Fruit fly (Drosophila melanogaster) whole organism, embryonic: Measurements from ENCODE around the gene Alh.

Experiments used
- Atf-2 ChIP-seq: fragments of 200-800 bp; sonication (Bioruptor generic); optimal IDR thresholded peaks from 2 replicates; lab custom pipeline; 2016; ENCODE audit warnings: missing biosample characterization, missing genetic modification characterization
- Bteb2 ChIP-seq: fragments of 200-800 bp; sonication (Bioruptor generic); optimal IDR thresholded peaks from 2 replicates; lab custom pipeline; 2016; ENCODE audit warnings: missing biosample characterization, missing genetic modification characterization
- CG10462 ChIP-seq: fragments of 200-800 bp; sonication (Bioruptor generic); optimal IDR thresholded peaks from 2 replicates; lab custom pipeline; 2016; ENCODE audit warnings: missing biosample characterization, missing genetic modification characterization
- CG1233 ChIP-seq: fragments of 200-800 bp; sonication (Bioruptor generic); optimal IDR thresholded peaks from 4 replicates; lab custom pipeline; 2018; ENCODE audit warnings: missing biosample characterization, mild to moderate bottlenecking, missing genetic modification characterization
- CG17361 ChIP-seq: fragments of 200-800 bp; sonication (Bioruptor generic); IDR thresholded peaks from 3 replicates; pipeline ENCODE4 v1.3.6; 2022; ENCODE audit warnings: missing biosample characterization, missing genetic modification characterization
- CG17612 ChIP-seq: fragments of 200-800 bp; sonication (Bioruptor generic); IDR thresholded peaks from 2 replicates; pipeline ENCODE4 v1.3.6; 2022; ENCODE audit warnings: missing biosample characterization, missing genetic modification characterization
- CG18599 ChIP-seq: fragments of 200-800 bp; sonication (Bioruptor generic); optimal IDR thresholded peaks from 3 replicates; lab custom pipeline; 2017; ENCODE audit warnings: missing biosample characterization, missing genetic modification characterization, mild to moderate bottlenecking, moderate library complexity, missing genetic modification reagents
- CG2202 ChIP-seq: fragments of 200-800 bp; sonication (Bioruptor generic); optimal IDR thresholded peaks from 2 replicates; lab custom pipeline; 2018; ENCODE audit warnings: missing biosample characterization, mild to moderate bottlenecking, missing genetic modification characterization
- CG43689 ChIP-seq: fragments of 200-800 bp; sonication (Bioruptor generic); IDR thresholded peaks from 2 replicates; pipeline ENCODE4 v1.3.6; 2022; ENCODE audit warnings: missing biosample characterization, missing genetic modification characterization
- CG6175 ChIP-seq: fragments of 200-800 bp; sonication (Bioruptor generic); IDR thresholded peaks from 3 replicates; pipeline ENCODE4 v1.3.6; 2022; ENCODE audit warnings: missing biosample characterization, missing genetic modification characterization
- CG6654 ChIP-seq: fragments of 200-800 bp; sonication (Bioruptor generic); optimal IDR thresholded peaks from 2 replicates; lab custom pipeline; 2017; ENCODE audit warnings: missing biosample characterization, mild to moderate bottlenecking, missing genetic modification characterization
- CG7786 ChIP-seq: fragments of 200-800 bp; sonication (Bioruptor generic); optimal IDR thresholded peaks from 2 replicates; lab custom pipeline; 2016; ENCODE audit warnings: missing biosample characterization, missing genetic modification characterization
- CG8478 ChIP-seq: fragments of >200 bp; optimal IDR thresholded peaks from 2 replicates; lab custom pipeline; 2018
- CrebB ChIP-seq: fragments of 200-800 bp; sonication (Bioruptor generic); optimal IDR thresholded peaks from 3 replicates; lab custom pipeline; 2018; ENCODE audit warnings: missing biosample characterization, mild to moderate bottlenecking, missing genetic modification characterization
- D19B ChIP-seq: fragments of 200-800 bp; sonication (Bioruptor generic); optimal IDR thresholded peaks from 2 replicates; lab custom pipeline; 2017; ENCODE audit warnings: missing biosample characterization, mild to moderate bottlenecking, missing genetic modification characterization
- Dip3 ChIP-seq: fragments of 200-800 bp; sonication (Bioruptor generic); optimal IDR thresholded peaks from 3 replicates; lab custom pipeline; 2016; ENCODE audit warnings: missing biosample characterization, missing genetic modification characterization
- Dref ChIP-seq: fragments of 200-800 bp; sonication (Bioruptor generic); IDR thresholded peaks from 2 replicates; pipeline ENCODE4 v1.3.6; 2022; ENCODE audit warnings: missing biosample characterization, missing genetic modification characterization
- Eip74EF ChIP-seq, 2 experiments: fragments of 200-800 bp in 1 of 2; fragments of >200 bp in 1 of 2; sonication (Bioruptor generic) in 1 of 2; optimal IDR thresholded peaks; 2 replicates each; lab custom pipeline; 2017 to 2019; ENCODE audit warnings: missing biosample characterization in 2 of 2, missing genetic modification characterization in 2 of 2, mild to moderate bottlenecking in 1 of 2, moderate library complexity in 1 of 2
- Elba2 ChIP-seq: fragments of 200-800 bp; sonication (Bioruptor generic); optimal IDR thresholded peaks from 3 replicates; lab custom pipeline; 2016; ENCODE audit warnings: missing biosample characterization, missing genetic modification characterization
- Lpt ChIP-seq: fragments of >200 bp; optimal IDR thresholded peaks from 2 replicates; lab custom pipeline; 2018; ENCODE audit warnings: missing biosample characterization, missing genetic modification characterization
- MBD-R2 ChIP-seq: fragments of 200-800 bp; sonication (Bioruptor generic); IDR thresholded peaks from 2 replicates; pipeline ENCODE4 v1.3.6; 2022; ENCODE audit warnings: missing biosample characterization, missing genetic modification characterization
- Max ChIP-seq: fragments of 200-800 bp; sonication (Bioruptor generic); optimal IDR thresholded peaks from 2 replicates; lab custom pipeline; 2016; ENCODE audit warnings: missing biosample characterization, mild to moderate bottlenecking, missing genetic modification characterization
- Side ChIP-seq: fragments of 200-800 bp; sonication (Bioruptor generic); optimal IDR thresholded peaks from 2 replicates; lab custom pipeline; 2016; ENCODE audit warnings: missing biosample characterization, missing genetic modification characterization
- ac ChIP-seq: fragments of 200-800 bp; sonication (Bioruptor generic); optimal IDR thresholded peaks from 3 replicates; lab custom pipeline; 2017; ENCODE audit warnings: missing biosample characterization, mild to moderate bottlenecking, missing genetic modification characterization
- ap ChIP-seq: fragments of 200-800 bp; sonication (Bioruptor generic); IDR thresholded peaks from 2 replicates; pipeline ENCODE4 v1.3.6; 2022; ENCODE audit warnings: missing biosample characterization, missing genetic modification characterization
- chif ChIP-seq, 2 experiments: fragments of 200-800 bp; sonication (Bioruptor generic); optimal IDR thresholded peaks; 3 replicates each; lab custom pipeline; 2016; ENCODE audit warnings: missing biosample characterization in 2 of 2, missing genetic modification characterization in 2 of 2
- dimm ChIP-seq: fragments of 200-800 bp; sonication (Bioruptor generic); IDR thresholded peaks from 2 replicates; pipeline ENCODE4 v1.3.6; 2022; ENCODE audit warnings: missing biosample characterization, missing genetic modification characterization
- ems ChIP-seq: fragments of 200-800 bp; sonication (Bioruptor generic); optimal IDR thresholded peaks from 3 replicates; lab custom pipeline; 2016; ENCODE audit warnings: missing biosample characterization, missing genetic modification characterization
- fd3F ChIP-seq: fragments of 200-800 bp; sonication (Bioruptor generic); optimal IDR thresholded peaks from 2 replicates; lab custom pipeline; 2018; ENCODE audit warnings: missing biosample characterization, mild to moderate bottlenecking, missing genetic modification characterization, moderate library complexity
- fd64A ChIP-seq: fragments of 200-800 bp; sonication (Bioruptor generic); optimal IDR thresholded peaks from 3 replicates; lab custom pipeline; 2018; ENCODE audit warnings: missing biosample characterization, mild to moderate bottlenecking, missing genetic modification characterization
- gfzf ChIP-seq: fragments of 200-800 bp; sonication (Bioruptor generic); optimal IDR thresholded peaks from 2 replicates; lab custom pipeline; 2016; ENCODE audit warnings: missing biosample characterization, mild to moderate bottlenecking, missing genetic modification characterization, moderate library complexity
- grau ChIP-seq: fragments of 200-800 bp; optimal IDR thresholded peaks from 3 replicates; lab custom pipeline; 2019; ENCODE audit warnings: missing biosample characterization, mild to moderate bottlenecking, missing genetic modification characterization, moderate library complexity
- gt ChIP-seq: fragments of 200-800 bp; sonication (Bioruptor generic); IDR thresholded peaks from 2 replicates; pipeline ENCODE4 v1.3.6; 2022; ENCODE audit warnings: missing biosample characterization, missing genetic modification characterization
- maf-S ChIP-seq: fragments of 200-800 bp; sonication (Bioruptor generic); optimal IDR thresholded peaks from 2 replicates; lab custom pipeline; 2016; ENCODE audit warnings: missing biosample characterization, missing genetic modification characterization
- otp ChIP-seq: fragments of 200-800 bp; sonication (Bioruptor generic); IDR thresholded peaks from 3 replicates; pipeline ENCODE4, ENCODE4 v1.3.6; 2022; ENCODE audit warnings: missing biosample characterization, missing genetic modification characterization
- phol ChIP-seq: fragments of 200-800 bp; sonication (Bioruptor generic); optimal IDR thresholded peaks from 3 replicates; lab custom pipeline; 2018; ENCODE audit warnings: missing biosample characterization, mild to moderate bottlenecking, missing genetic modification characterization, moderate library complexity
- pita ChIP-seq: fragments of 200-800 bp; sonication (Bioruptor generic); optimal IDR thresholded peaks from 2 replicates; lab custom pipeline; 2017; ENCODE audit warnings: missing biosample characterization, mild to moderate bottlenecking, missing genetic modification characterization
- sens-2 ChIP-seq: fragments of 200-800 bp; sonication (Bioruptor generic); IDR thresholded peaks from 2 replicates; pipeline ENCODE4 v1.3.6; 2022; ENCODE audit warnings: missing biosample characterization, missing genetic modification characterization
- shn ChIP-seq: fragments of 200-800 bp; sonication (Bioruptor generic); optimal IDR thresholded peaks from 3 replicates; lab custom pipeline; 2016; ENCODE audit warnings: missing biosample characterization, missing genetic modification characterization
- sima ChIP-seq: fragments of 200-800 bp; sonication (Bioruptor generic); optimal IDR thresholded peaks from 2 replicates; lab custom pipeline; 2016; ENCODE audit warnings: missing biosample characterization, missing genetic modification characterization
- slou ChIP-seq: fragments of 200-800 bp; sonication (Bioruptor generic); optimal IDR thresholded peaks from 3 replicates; lab custom pipeline; 2016; ENCODE audit warnings: missing biosample characterization, missing genetic modification characterization
- slp2 ChIP-seq: fragments of 200-800 bp; sonication (Bioruptor generic); optimal IDR thresholded peaks from 2 replicates; lab custom pipeline; 2016; ENCODE audit warnings: missing biosample characterization, missing genetic modification characterization
- ssp ChIP-seq: fragments of 200-800 bp; sonication (Bioruptor generic); IDR thresholded peaks from 2 replicates; pipeline ENCODE4 v1.3.6; 2022; ENCODE audit warnings: missing biosample characterization, missing genetic modification characterization
- vnd ChIP-seq: fragments of 200-800 bp; sonication (Bioruptor generic); IDR thresholded peaks from 3 replicates; pipeline ENCODE4 v1.3.6; 2022; ENCODE audit warnings: missing biosample characterization, missing genetic modification characterization; ENCODE audit not compliant: partially characterized antibody
- zen2 ChIP-seq: fragments of 200-800 bp; sonication (Bioruptor generic); IDR thresholded peaks from 3 replicates; pipeline ENCODE4 v1.3.6; 2022; ENCODE audit warnings: missing biosample characterization, missing genetic modification characterization; ENCODE audit not compliant: partially characterized antibody

The Alh gene

DNA sequence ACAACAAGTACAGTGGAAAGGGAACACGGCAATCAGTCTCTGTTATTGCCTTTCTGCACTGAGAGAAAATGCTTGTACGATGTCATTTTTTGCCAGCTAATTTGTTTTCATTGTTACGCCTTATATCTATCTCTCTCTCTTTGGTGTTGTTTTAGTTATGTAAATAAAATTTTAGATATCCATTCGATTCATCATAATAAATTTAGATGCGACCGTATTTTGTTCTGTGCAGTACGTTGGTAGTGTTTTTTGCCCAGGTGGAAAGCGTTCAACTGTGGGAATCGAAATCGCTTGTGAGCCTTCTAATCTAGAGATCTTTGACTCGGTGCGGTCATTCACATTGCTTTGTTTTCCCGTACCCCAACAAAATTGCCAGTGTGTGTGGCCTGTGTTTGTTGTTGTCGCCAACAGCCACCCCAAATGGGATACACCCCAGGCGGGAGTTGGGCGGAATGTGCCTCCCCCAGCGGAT, 48.2 kb downstream of the Alh start (continued):
- peak; percentile 25 for TF ChIP-seq ac (GFP tag; lab: Kevin White, UChicago)
- TF ChIP-seq Lpt (GFP tag; lab: Kevin White, UChicago): no peak
- no peak for TF ChIP-seq CG17361
- no peak for TF ChIP-seq vnd (GFP tag; lab: Robert Waterston, UW)
- TF ChIP-seq maf-S (GFP tag; lab: Kevin White, UChicago): peak; percentile 83
- peak; percentile 73 for TF ChIP-seq CG6654 (GFP tag; lab: Kevin White, UChicago)
- TF ChIP-seq CG10462: peak; percentile 76
- TF ChIP-seq Dip3 (GFP tag; lab: Kevin White, UChicago): peak; percentile 86
- no peak for TF ChIP-seq ap
- TF ChIP-seq phol: peak; percentile 89
- TF ChIP-seq D19B (GFP tag; lab: Kevin White, UChicago): peak; percentile 75
- no peak for TF ChIP-seq CG43689 (GFP tag; lab: Robert Waterston, UW)
- no peak for TF ChIP-seq CG8478 (lab: Kevin White, UChicago)
- TF ChIP-seq CG6175 (GFP tag; lab: Robert Waterston, UW): no peak
- peak; percentile 77 for TF ChIP-seq CrebB (tag; lab: Kevin White, UChicago)
- TF ChIP-seq gt (GFP tag; lab: Robert Waterston, UW): no peak
- TF ChIP-seq ssp (GFP tag; lab: Robert Waterston, UW): no peak
- TF ChIP-seq Side (GFP tag; lab: Kevin White, UChicago): peak; percentile 79
- no peak for TF ChIP-seq pita (GFP tag; lab: Kevin White, UChicago)
- no peak for TF ChIP-seq Dref
- no peak for TF ChIP-seq dimm
- peak; percentile 88 for TF ChIP-seq shn (GFP tag; lab: Kevin White, UChicago)
- peak; percentile 86 for TF ChIP-seq Atf-2 (GFP tag; lab: Kevin White, UChicago)
- peak; percentile 48 for TF ChIP-seq Elba2 (GFP tag; lab: Kevin White, UChicago)
- TF ChIP-seq CG2202 (tag; lab: Kevin White, UChicago): peak; percentile 67
- TF ChIP-seq sens-2 (GFP tag; lab: Robert Waterston, UW): no peak
- peak; percentile 97 for TF ChIP-seq CG18599 (GFP tag; lab: Kevin White, UChicago)
- TF ChIP-seq fd3F (GFP tag; lab: Kevin White, UChicago): peak; percentile 73
- peak; percentile 3 for TF ChIP-seq sima (GFP tag; lab: Kevin White, UChicago)
- peak; percentile 71 for TF ChIP-seq slou (GFP tag; lab: Kevin White, UChicago)
- no peak for TF ChIP-seq CG17612 (GFP tag; lab: Robert Waterston, UW)
- no peak for TF ChIP-seq gfzf (GFP tag; lab: Kevin White, UChicago)
- peak; percentile 89 for TF ChIP-seq grau (tag; lab: Kevin White, UChicago)
- TF ChIP-seq otp (GFP tag; lab: Robert Waterston, UW): no peak
- TF ChIP-seq chif (GFP tag; optimal IDR thresholded peaks at IDR 0.05; lab: Kevin White, UChicago): peak; percentile 87 to 90
- TF ChIP-seq CG7786 (GFP tag; lab: Kevin White, UChicago): peak; percentile 92
- TF ChIP-seq Bteb2 (GFP tag; lab: Kevin White, UChicago): peak; percentile 85
- no peak for TF ChIP-seq zen2
- peak; percentile 86 for TF ChIP-seq CG1233 (GFP tag; lab: Kevin White, UChicago)
- peak; percentile 76 for TF ChIP-seq fd64A (GFP tag; lab: Kevin White, UChicago)
- peak in 1 of 2 experiments; percentile 72 for TF ChIP-seq Eip74EF (GFP tag; optimal IDR thresholded peaks at IDR 0.05; lab: Kevin White, UChicago)
- TF ChIP-seq Max (GFP tag; lab: Kevin White, UChicago): peak; percentile 86
- no peak for TF ChIP-seq MBD-R2 (GFP tag; lab: Robert Waterston, UW)
- peak; percentile 87 for TF ChIP-seq ems (GFP tag; lab: Kevin White, UChicago)
- peak; percentile 91 for TF ChIP-seq slp2 (GFP tag; lab: Kevin White, UChicago)
